Fruit fly (Drosophila melanogaster) whole organism, embryonic: Measurements from ENCODE around the gene CG18748.

Experiments
- Antp ChIP-seq: fragments of 200-800 bp; sonication (Bioruptor generic); optimal IDR thresholded peaks from 3 replicates; lab custom pipeline; 2016; ENCODE audit warnings: missing biosample characterization, missing genetic modification characterization
- CG10543 ChIP-seq: fragments of 200-800 bp; sonication (Bioruptor generic); optimal IDR thresholded peaks from 3 replicates; lab custom pipeline; 2017; ENCODE audit warnings: missing biosample characterization, mild to moderate bottlenecking, missing genetic modification characterization, moderate library complexity
- CG10979 ChIP-seq: fragments of 200-800 bp; sonication (Bioruptor generic); optimal IDR thresholded peaks from 2 replicates; lab custom pipeline; 2018; ENCODE audit warnings: missing biosample characterization, mild to moderate bottlenecking, missing genetic modification characterization, moderate library complexity
- CG12391 ChIP-seq: fragments of 200-800 bp; sonication (Bioruptor generic); optimal IDR thresholded peaks from 3 replicates; lab custom pipeline; 2018; ENCODE audit warnings: missing biosample characterization, mild to moderate bottlenecking, missing genetic modification characterization, moderate library complexity
- CG13296 ChIP-seq: fragments of 200-800 bp; sonication (Bioruptor generic); optimal IDR thresholded peaks from 3 replicates; lab custom pipeline; 2018; ENCODE audit warnings: missing biosample characterization, mild to moderate bottlenecking, missing genetic modification characterization
- CG13424 ChIP-seq: fragments of 200-800 bp; sonication (Bioruptor generic); optimal IDR thresholded peaks from 2 replicates; lab custom pipeline; 2019; ENCODE audit warnings: missing biosample characterization, mild to moderate bottlenecking, missing genetic modification characterization, moderate library complexity
- CG13624 ChIP-seq: fragments of 200-800 bp; sonication (Bioruptor generic); optimal IDR thresholded peaks from 2 replicates; lab custom pipeline; 2016; ENCODE audit warnings: missing biosample characterization, missing genetic modification characterization
- CG15073 ChIP-seq: fragments of 200-800 bp; sonication (Bioruptor generic); optimal IDR thresholded peaks from 2 replicates; lab custom pipeline; 2016; ENCODE audit warnings: missing biosample characterization, missing genetic modification characterization
- CG15269 ChIP-seq: fragments of 200-800 bp; sonication (Bioruptor generic); optimal IDR thresholded peaks from 2 replicates; lab custom pipeline; 2018; ENCODE audit warnings: missing biosample characterization, mild to moderate bottlenecking, missing genetic modification characterization, moderate library complexity
- CG16779 ChIP-seq: fragments of 200-800 bp; sonication (Bioruptor generic); IDR thresholded peaks from 2 replicates; pipeline ENCODE4 v1.3.6; 2022; ENCODE audit warnings: missing biosample characterization, missing genetic modification characterization
- CG17912 ChIP-seq: fragments of 200-800 bp; sonication (Bioruptor generic); optimal IDR thresholded peaks from 2 replicates; lab custom pipeline; 2018; ENCODE audit warnings: missing biosample characterization, mild to moderate bottlenecking, missing genetic modification characterization
- CG18011 ChIP-seq: fragments of 200-800 bp; sonication (Bioruptor generic); optimal IDR thresholded peaks from 2 replicates; lab custom pipeline; 2017; ENCODE audit warnings: missing biosample characterization, missing genetic modification characterization, mild to moderate bottlenecking, moderate library complexity, missing genotype
- CG18476 ChIP-seq: fragments of 200-800 bp; sonication (Bioruptor generic); optimal IDR thresholded peaks from 2 replicates; lab custom pipeline; 2016; ENCODE audit warnings: missing biosample characterization, mild to moderate bottlenecking, missing genetic modification characterization
- CG2889 ChIP-seq: fragments of 200-800 bp; sonication (Bioruptor generic); IDR thresholded peaks from 3 replicates; pipeline ENCODE4 v1.3.6; 2022; ENCODE audit warnings: missing biosample characterization, missing genetic modification characterization
- CG31441 ChIP-seq: fragments of 200-800 bp; sonication (Bioruptor generic); IDR thresholded peaks from 2 replicates; pipeline ENCODE4 v1.3.6; 2022; ENCODE audit warnings: missing biosample characterization, missing genetic modification characterization
- CG5245 ChIP-seq: fragments of 200-800 bp; sonication (Bioruptor generic); optimal IDR thresholded peaks from 3 replicates; lab custom pipeline; 2016; ENCODE audit warnings: missing biosample characterization, missing genetic modification characterization
- CG6175 ChIP-seq: fragments of 200-800 bp; sonication (Bioruptor generic); IDR thresholded peaks from 3 replicates; pipeline ENCODE4 v1.3.6; 2022; ENCODE audit warnings: missing biosample characterization, missing genetic modification characterization
- CG8765 ChIP-seq: fragments of 200-800 bp; sonication (Bioruptor generic); IDR thresholded peaks from 2 replicates; pipeline ENCODE4 v1.3.6; 2022; ENCODE audit warnings: missing biosample characterization, missing genetic modification characterization
- CG9215 ChIP-seq: fragments of 200-800 bp; sonication (Bioruptor generic); IDR thresholded peaks from 2 replicates; pipeline ENCODE4 v1.3.6; 2022; ENCODE audit warnings: missing biosample characterization, missing genetic modification characterization
- CG9817 ChIP-seq: fragments of 200-800 bp; sonication (Bioruptor generic); optimal IDR thresholded peaks from 2 replicates; lab custom pipeline; 2018; ENCODE audit warnings: missing biosample characterization, mild to moderate bottlenecking, missing genetic modification characterization, moderate library complexity
- CG9932 ChIP-seq: fragments of 200-800 bp; sonication (Bioruptor generic); IDR thresholded peaks from 2 replicates; pipeline ENCODE4 v1.3.6; 2022; ENCODE audit warnings: missing biosample characterization, missing genetic modification characterization
- Drgx ChIP-seq: fragments of 200-800 bp; sonication (Bioruptor generic); IDR thresholded peaks from 2 replicates; pipeline ENCODE4 v1.3.6; 2022; ENCODE audit warnings: missing biosample characterization, missing genetic modification characterization
- Fer2 ChIP-seq: fragments of 200-800 bp; sonication (Bioruptor generic); optimal IDR thresholded peaks from 2 replicates; lab custom pipeline; 2018; ENCODE audit warnings: missing biosample characterization, mild to moderate bottlenecking, missing genetic modification characterization, moderate library complexity
- H15 ChIP-seq: fragments of 200-800 bp; sonication (Bioruptor generic); IDR thresholded peaks from 3 replicates; pipeline ENCODE4 v1.3.6; 2022; ENCODE audit warnings: missing biosample characterization, missing genetic modification characterization
- HmgZ ChIP-seq: fragments of 200-800 bp; sonication (Bioruptor generic); optimal IDR thresholded peaks from 2 replicates; lab custom pipeline; 2018; ENCODE audit warnings: missing biosample characterization, mild to moderate bottlenecking, missing genetic modification characterization
- NC2β ChIP-seq: fragments of 200-800 bp; sonication (Bioruptor generic); optimal IDR thresholded peaks from 2 replicates; lab custom pipeline; 2016; ENCODE audit warnings: missing biosample characterization, missing genetic modification characterization
- NK7.1 ChIP-seq: fragments of 200-800 bp; sonication (Bioruptor generic); optimal IDR thresholded peaks from 3 replicates; lab custom pipeline; 2016; ENCODE audit warnings: missing biosample characterization, missing genetic modification characterization
- Oaz ChIP-seq: fragments of 200-800 bp; sonication (Bioruptor generic); IDR thresholded peaks from 2 replicates; pipeline ENCODE4 v1.3.6; 2022; ENCODE audit warnings: missing biosample characterization, missing genetic modification characterization
- Sox102F ChIP-seq: fragments of 200-800 bp; sonication (Bioruptor generic); optimal IDR thresholded peaks from 2 replicates; lab custom pipeline; 2018; ENCODE audit warnings: missing biosample characterization, mild to moderate bottlenecking, missing genetic modification characterization, moderate library complexity
- Trl ChIP-seq, 3 experiments: fragments of >200 bp in 2 of 3; fragments of 200-800 bp in 1 of 3; sonication (Bioruptor generic) in 1 of 3; optimal IDR thresholded peaks; 2 replicates in 1 of 3; 3 replicates in 2 of 3; lab custom pipeline; 2016 to 2017; ENCODE audit warnings: missing biosample characterization in 1 of 3, missing genetic modification characterization in 1 of 3
- al ChIP-seq: fragments of 200-800 bp; sonication (Bioruptor generic); IDR thresholded peaks from 2 replicates; pipeline ENCODE4 v1.3.6; 2022; ENCODE audit warnings: missing biosample characterization, missing genetic modification characterization
- ash1 ChIP-seq: fragments of 200-800 bp; sonication (Bioruptor generic); optimal IDR thresholded peaks from 2 replicates; lab custom pipeline; 2018; ENCODE audit warnings: missing biosample characterization, mild to moderate bottlenecking, missing genetic modification characterization
- bigmax ChIP-seq: fragments of 200-800 bp; sonication (Bioruptor generic); optimal IDR thresholded peaks from 2 replicates; lab custom pipeline; 2018; ENCODE audit warnings: missing biosample characterization, mild to moderate bottlenecking, missing genetic modification characterization
- br ChIP-seq: fragments of >200 bp; optimal IDR thresholded peaks from 2 replicates; lab custom pipeline; 2017
- btn ChIP-seq: fragments of 200-800 bp; sonication (Bioruptor generic); optimal IDR thresholded peaks from 2 replicates; lab custom pipeline; 2016; ENCODE audit warnings: missing biosample characterization, missing genetic modification characterization
- chinmo ChIP-seq: fragments of 200-800 bp; sonication (Bioruptor generic); IDR thresholded peaks from 4 replicates; pipeline ENCODE4 v1.3.6; 2022; ENCODE audit warnings: missing biosample characterization, missing genetic modification characterization; ENCODE audit not compliant: partially characterized antibody
- cwo ChIP-seq: fragments of 200-800 bp; sonication (Bioruptor generic); optimal IDR thresholded peaks from 3 replicates; lab custom pipeline; 2017; ENCODE audit warnings: missing biosample characterization, missing genetic modification characterization, mild to moderate bottlenecking, moderate library complexity, missing genetic modification reagents
- da ChIP-seq: fragments of 200-800 bp; sonication (Bioruptor generic); optimal IDR thresholded peaks from 2 replicates; lab custom pipeline; 2016; ENCODE audit warnings: missing biosample characterization, missing genetic modification characterization
- dysf ChIP-seq: fragments of 200-800 bp; sonication (Bioruptor generic); IDR thresholded peaks from 3 replicates; pipeline ENCODE4 v1.3.6; 2022; ENCODE audit warnings: missing biosample characterization, missing genetic modification characterization
- emc ChIP-seq: fragments of 200-800 bp; sonication (Bioruptor generic); optimal IDR thresholded peaks from 2 replicates; lab custom pipeline; 2016; ENCODE audit warnings: missing biosample characterization, missing genetic modification characterization
- fd64A ChIP-seq: fragments of 200-800 bp; sonication (Bioruptor generic); optimal IDR thresholded peaks from 3 replicates; lab custom pipeline; 2018; ENCODE audit warnings: missing biosample characterization, mild to moderate bottlenecking, missing genetic modification characterization
- h ChIP-seq: fragments of >200 bp; optimal IDR thresholded peaks from 2 replicates; lab custom pipeline; 2017
- lilli ChIP-seq: fragments of 200-800 bp; sonication (Bioruptor generic); optimal IDR thresholded peaks from 3 replicates; lab custom pipeline; 2016; ENCODE audit warnings: missing biosample characterization, missing genetic modification characterization
- phol ChIP-seq: fragments of 200-800 bp; sonication (Bioruptor generic); optimal IDR thresholded peaks from 3 replicates; lab custom pipeline; 2018; ENCODE audit warnings: missing biosample characterization, mild to moderate bottlenecking, missing genetic modification characterization, moderate library complexity
- scrt ChIP-seq: fragments of 200-800 bp; sonication (Bioruptor generic); optimal IDR thresholded peaks from 2 replicates; lab custom pipeline; 2018; ENCODE audit warnings: missing biosample characterization, mild to moderate bottlenecking, missing genetic modification characterization, moderate library complexity
- sens-2 ChIP-seq: fragments of 200-800 bp; sonication (Bioruptor generic); IDR thresholded peaks from 2 replicates; pipeline ENCODE4 v1.3.6; 2022; ENCODE audit warnings: missing biosample characterization, missing genetic modification characterization
- sim ChIP-seq: fragments of 200-800 bp; sonication (Bioruptor generic); IDR thresholded peaks from 2 replicates; pipeline ENCODE4 v1.3.6; 2022; ENCODE audit warnings: missing biosample characterization, missing genetic modification characterization
- sisA ChIP-seq: fragments of 200-800 bp; sonication (Bioruptor generic); IDR thresholded peaks from 2 replicates; pipeline ENCODE4 v1.3.6; 2022; ENCODE audit warnings: missing biosample characterization, missing genetic modification characterization
- sug ChIP-seq: fragments of 200-800 bp; optimal IDR thresholded peaks from 2 replicates; lab custom pipeline; 2019; ENCODE audit warnings: missing biosample characterization, mild to moderate bottlenecking, missing genetic modification characterization, moderate library complexity
- toy ChIP-seq: fragments of 200-800 bp; sonication (Bioruptor generic); IDR thresholded peaks from 2 replicates; pipeline ENCODE4 v1.3.6; 2022; ENCODE audit warnings: missing biosample characterization, missing genetic modification characterization
- unpg ChIP-seq: fragments of 200-800 bp; sonication (Bioruptor generic); optimal IDR thresholded peaks from 3 replicates; lab custom pipeline; 2018; ENCODE audit warnings: missing biosample characterization, mild to moderate bottlenecking, missing genetic modification characterization, moderate library complexity
- z ChIP-seq: fragments of 200-800 bp; sonication (Bioruptor generic); IDR thresholded peaks from 3 replicates; pipeline ENCODE4 v1.3.6; 2022; ENCODE audit warnings: missing biosample characterization, missing genetic modification characterization

The CG18748 gene

DNA sequence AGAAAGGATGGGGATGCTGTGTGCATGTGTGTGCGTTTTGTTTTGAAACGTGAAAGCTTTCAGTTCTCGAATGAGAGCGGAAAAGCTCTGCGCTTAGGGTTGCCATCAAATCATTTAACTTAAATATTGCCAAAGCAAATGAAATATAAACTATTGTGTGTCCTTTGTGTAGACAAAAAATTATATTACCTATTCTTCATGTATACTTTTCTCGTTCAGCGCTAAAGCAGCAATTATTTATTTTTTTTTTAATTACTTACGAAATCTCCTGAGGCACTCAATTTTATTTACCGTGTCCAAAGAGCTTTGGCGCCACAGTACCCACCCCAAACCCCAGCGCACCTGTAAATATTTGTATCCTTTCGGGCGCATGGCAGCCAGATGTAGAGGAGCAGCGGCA, 33.8 kb upstream of the CG18748 start (continued):
- TF ChIP-seq Antp (GFP tag; lab: Kevin White, UChicago) (no peak), CG12391 (tag; lab: Kevin White, UChicago) (peak; percentile 24), Sox102F (GFP tag; lab: Kevin White, UChicago) (peak; percentile 27), unpg (GFP tag; lab: Kevin White, UChicago) (no peak), bigmax (no peak), Fer2 (tag; lab: Kevin White, UChicago) (no peak), Trl (optimal IDR thresholded peaks at IDR 0.05; lab: Kevin White, UChicago) (peak in 1 of 2 experiments; percentile 7), Trl (GFP tag; optimal IDR thresholded peaks at IDR 0.05; lab: Kevin White, UChicago) (peak; percentile 16), h (lab: Kevin White, UChicago) (no peak), br (no peak), scrt (GFP tag; lab: Kevin White, UChicago) (peak; percentile 39), CG10979 (tag; lab: Kevin White, UChicago) (no peak), Drgx (GFP tag; lab: Robert Waterston, UW) (peak; percentile 32; the same call in 1 of the 2 replicates), dysf (peak; percentile 64), H15 (GFP tag; lab: Robert Waterston, UW) (no peak), CG2889 (GFP tag; lab: Robert Waterston, UW) (no peak), sisA (GFP tag; lab: Robert Waterston, UW) (no peak; the same call in 1 of the 2 replicates), CG5245 (GFP tag; lab: Kevin White, UChicago) (no peak), lilli (peak; percentile 67), CG13424 (tag; lab: Kevin White, UChicago) (peak; percentile 50), da (GFP tag; lab: Kevin White, UChicago) (no peak), CG9932 (peak; percentile 51; the same call in 1 of the 2 replicates), CG13624 (peak; percentile 40), fd64A (GFP tag; lab: Kevin White, UChicago) (no peak), CG31441 (0 out of 2 replicates have a peak, but pooled peaks have one; percentile 19), CG16779 (no peak), CG18011 (peak; percentile 26), CG18476 (GFP tag; lab: Kevin White, UChicago) (no peak), z (no peak), toy (no peak), sim (GFP tag; lab: Robert Waterston, UW) (no peak), Oaz (GFP tag; lab: Robert Waterston, UW) (no peak), ash1 (no peak), sug (tag; lab: Kevin White, UChicago) (no peak), al (GFP tag; lab: Robert Waterston, UW) (peak; percentile 51; the same call in 1 of the 2 replicates), emc (GFP tag; lab: Kevin White, UChicago) (no peak), HmgZ (peak; percentile 21), phol (tag; lab: Kevin White, UChicago) (no peak), CG17912 (GFP tag; lab: Kevin White, UChicago) (no peak), CG9817 (peak; percentile 14), cwo (GFP tag; lab: Kevin White, UChicago) (peak; percentile 52), CG6175 (0 out of 3 replicates have a peak, but pooled peaks have one; percentile 12), CG15073 (GFP tag; lab: Kevin White, UChicago) (no peak), NK7.1 (GFP tag; lab: Kevin White, UChicago) (no peak), chinmo (GFP tag; lab: Robert Waterston, UW) (no peak), CG9215 (GFP tag; lab: Robert Waterston, UW) (peak; percentile 54; the same call in 1 of the 2 replicates), CG10543 (peak; percentile 39), NC2β (GFP tag; lab: Kevin White, UChicago) (no peak), CG15269 (tag; lab: Kevin White, UChicago) (peak; percentile 48), btn (GFP tag; lab: Kevin White, UChicago) (no peak), CG8765 (GFP tag; lab: Robert Waterston, UW) (no peak), CG13296 (GFP tag; lab: Kevin White, UChicago) (peak; percentile 29), sens-2 (GFP tag; lab: Robert Waterston, UW) (no peak)
